Worm (Caenorhabditis elegans) whole organism, L4 larva: ENCODE results near the gene slc-25A18.1.
A peak's percentile ranks its signal among the peaks of the same experiment; 100 is the strongest.

ENCODE experiments used
- T20F7.1 ChIP-seq: fragments of 200-800 bp; sonication (Bioruptor generic); optimal IDR thresholded peaks from 2 replicates; lab custom pipeline; 2018; ENCODE audit warnings: mild to moderate bottlenecking, missing genetic modification characterization, missing compliant biosample characterization
- Y105C5A.15 ChIP-seq: fragments of 200-800 bp; sonication (Bioruptor generic); IDR thresholded peaks from 2 replicates; pipeline ENCODE4 v1.3.6; 2022; ENCODE audit warnings: missing genetic modification characterization, missing compliant biosample characterization
- Y48G9A.11 ChIP-seq: fragments of 200-800 bp; sonication (Bioruptor generic); IDR thresholded peaks from 2 replicates; pipeline ENCODE4 v1.3.6; 2022; ENCODE audit warnings: missing genetic modification reagents, missing genetic modification characterization, missing compliant biosample characterization
- Y5F2A.4 ChIP-seq: fragments of 200-800 bp; sonication (Bioruptor generic); optimal IDR thresholded peaks from 2 replicates; lab custom pipeline; 2018; ENCODE audit warnings: mild to moderate bottlenecking, missing genetic modification characterization, missing compliant biosample characterization
- Y75B8A.6 ChIP-seq: fragments of 200-800 bp; sonication (Bioruptor generic); IDR thresholded peaks from 2 replicates; pipeline ENCODE4 v1.3.6; 2022; ENCODE audit warnings: missing genetic modification reagents, missing genetic modification characterization, missing compliant biosample characterization
- aly-2 ChIP-seq: sonication (generic microtip); optimal IDR thresholded peaks from 2 replicates; lab custom pipeline; 2018; ENCODE audit warnings: missing biosample characterization, missing genetic modification characterization
- ama-1 ChIP-seq: fragments of 150-350 bp; optimal IDR thresholded peaks from 2 replicates; lab custom pipeline; 2014; ENCODE audit warnings: inconsistent platforms, mixed read lengths
- arid-1 ChIP-seq: fragments of 200-800 bp; sonication (Bioruptor generic); conservative IDR thresholded peaks from 2 replicates; pipeline ENCODE4 v1.3.6; 2022; ENCODE audit warnings: missing genetic modification reagents, missing genetic modification characterization, missing compliant biosample characterization
- ceh-20 ChIP-seq: fragments of 200-800 bp; sonication (Bioruptor generic); IDR thresholded peaks from 2 replicates; pipeline ENCODE4 v1.3.6; 2022; ENCODE audit warnings: missing genetic modification reagents, missing genetic modification characterization, missing compliant biosample characterization
- ceh-28 ChIP-seq: fragments of 150-350 bp; optimal IDR thresholded peaks from 2 replicates; lab custom pipeline; 2014; ENCODE audit warnings: missing biosample characterization, missing genetic modification reagents, missing genetic modification characterization
- ceh-44 ChIP-seq: fragments of 200-800 bp; sonication (Bioruptor generic); IDR thresholded peaks from 2 replicates; pipeline ENCODE4 v1.3.6; 2022; ENCODE audit warnings: missing genetic modification reagents, missing genetic modification characterization, missing compliant biosample characterization
- ceh-82 ChIP-seq: sonication (generic microtip); optimal IDR thresholded peaks from 2 replicates; lab custom pipeline; 2017; ENCODE audit warnings: missing biosample characterization, missing genetic modification characterization
- ces-1 ChIP-seq: fragments of 150-350 bp; sonication (generic microtip); optimal IDR thresholded peaks from 4 replicates; lab custom pipeline; 2014; ENCODE audit warnings: missing biosample characterization, missing genetic modification reagents, missing genetic modification characterization
- ctbp-1 ChIP-seq: fragments of 200-800 bp; sonication (Bioruptor generic); IDR thresholded peaks from 2 replicates; pipeline ENCODE4 v1.3.6; 2022; ENCODE audit warnings: missing genetic modification reagents, missing genetic modification characterization, missing compliant biosample characterization
- daf-16 ChIP-seq, 3 experiments: sonication (generic microtip); optimal IDR thresholded peaks; 2 replicates each; lab custom pipeline; 2016 to 2017; ENCODE audit warnings: missing genetic modification characterization in 3 of 3, missing genetic modification reagents in 3 of 3, mild to moderate bottlenecking in 2 of 3, missing compliant biosample characterization in 2 of 3, missing biosample characterization in 1 of 3, moderate library complexity in 1 of 3
- dmd-8 ChIP-seq: fragments of 200-800 bp; sonication (Bioruptor generic); IDR thresholded peaks from 2 replicates; pipeline ENCODE4 v1.3.6; 2022; ENCODE audit warnings: missing genetic modification characterization, missing compliant biosample characterization
- dmd-9 ChIP-seq: fragments of 200-800 bp; sonication (Bioruptor generic); IDR thresholded peaks from 2 replicates; pipeline ENCODE4 v1.3.6; 2022; ENCODE audit warnings: missing genetic modification reagents, missing genetic modification characterization, missing compliant biosample characterization
- dpl-1 ChIP-seq: fragments of 150-350 bp; optimal IDR thresholded peaks from 2 replicates; lab custom pipeline; 2014; ENCODE audit warnings: missing biosample characterization, missing genetic modification reagents, missing genetic modification characterization
- dve-1 ChIP-seq: sonication (generic microtip); optimal IDR thresholded peaks from 2 replicates; lab custom pipeline; 2017; ENCODE audit warnings: antibody characterized with exemption, mild to moderate bottlenecking, missing genetic modification characterization, missing compliant biosample characterization; ENCODE audit not compliant: insufficient read depth
- fos-1 ChIP-seq: fragments of 150-350 bp; optimal IDR thresholded peaks from 2 replicates; lab custom pipeline; 2014; ENCODE audit warnings: missing biosample characterization, missing genetic modification characterization
- gei-8 ChIP-seq: fragments of 200-800 bp; sonication (Bioruptor generic); optimal IDR thresholded peaks from 2 replicates; lab custom pipeline; 2018; ENCODE audit warnings: mild to moderate bottlenecking, missing genetic modification characterization, missing compliant biosample characterization
- hif-1 ChIP-seq, 2 experiments: sonication (generic microtip); optimal IDR thresholded peaks; 2 replicates each; lab custom pipeline; 2016 to 2017; ENCODE audit warnings: missing compliant biosample characterization in 2 of 2, missing genetic modification characterization in 2 of 2, missing genetic modification reagents in 2 of 2, missing genotype in 2 of 2, mild to moderate bottlenecking in 1 of 2
- hlh-11 ChIP-seq: fragments of 200-800 bp; sonication (Bioruptor generic); optimal IDR thresholded peaks from 2 replicates; lab custom pipeline; 2018; ENCODE audit warnings: mild to moderate bottlenecking, missing genetic modification characterization, missing compliant biosample characterization
- hlh-30 ChIP-seq: sonication (generic microtip); optimal IDR thresholded peaks from 2 replicates; lab custom pipeline; 2017; ENCODE audit warnings: antibody characterized with exemption, mild to moderate bottlenecking, missing genetic modification characterization, missing compliant biosample characterization; ENCODE audit not compliant: insufficient read depth
- lim-7 ChIP-seq: fragments of 200-800 bp; sonication (Bioruptor generic); IDR thresholded peaks from 2 replicates; pipeline ENCODE4 v1.3.6; 2022; ENCODE audit warnings: missing genetic modification characterization, missing compliant biosample characterization
- lin-13 ChIP-seq: fragments of 150-350 bp; optimal IDR thresholded peaks from 2 replicates; lab custom pipeline; 2014; ENCODE audit warnings: missing biosample characterization, missing genetic modification reagents, missing genetic modification characterization
- lin-15B ChIP-seq: fragments of 150-350 bp; sonication (generic microtip); optimal IDR thresholded peaks from 3 replicates; lab custom pipeline; 2014; ENCODE audit warnings: missing biosample characterization, missing genetic modification characterization
- lsy-2 ChIP-seq, 2 experiments: fragments of 150-350 bp in 1 of 2; sonication (generic microtip) in 1 of 2; optimal IDR thresholded peaks; 2 replicates each; lab custom pipeline; 2014 to 2017; ENCODE audit warnings: missing biosample characterization in 2 of 2, missing genetic modification characterization in 2 of 2
- madf-9 ChIP-seq: fragments of 200-800 bp; sonication (Bioruptor generic); conservative IDR thresholded peaks from 2 replicates; pipeline ENCODE4 v1.3.6; 2022; ENCODE audit warnings: missing genetic modification reagents, missing genetic modification characterization, missing compliant biosample characterization
- mdt-29 ChIP-seq: fragments of 200-800 bp; sonication (Bioruptor generic); IDR thresholded peaks from 2 replicates; pipeline ENCODE4 v1.3.6; 2022; ENCODE audit warnings: missing genetic modification reagents, missing genetic modification characterization, missing compliant biosample characterization
- nhr-102 ChIP-seq: sonication (generic microtip); optimal IDR thresholded peaks from 2 replicates; lab custom pipeline; 2016; ENCODE audit warnings: mild to moderate bottlenecking, missing genetic modification characterization, moderate library complexity, missing compliant biosample characterization
- nhr-111 ChIP-seq: fragments of 200-800 bp; sonication (Bioruptor generic); optimal IDR thresholded peaks from 2 replicates; lab custom pipeline; 2018; ENCODE audit warnings: mild to moderate bottlenecking, missing genetic modification characterization, missing compliant biosample characterization
- nhr-41 ChIP-seq: fragments of 200-800 bp; sonication (Bioruptor generic); IDR thresholded peaks from 2 replicates; pipeline ENCODE4 v1.3.6; 2022; ENCODE audit warnings: missing genetic modification reagents, missing genetic modification characterization, missing compliant biosample characterization
- nhr-76 ChIP-seq: fragments of 150-350 bp; optimal IDR thresholded peaks from 2 replicates; lab custom pipeline; 2014; ENCODE audit warnings: missing biosample characterization, missing genetic modification characterization
- nhr-77 ChIP-seq: fragments of 150-350 bp; optimal IDR thresholded peaks from 2 replicates; lab custom pipeline; 2014; ENCODE audit warnings: missing biosample characterization, missing genetic modification characterization
- pha-4 ChIP-seq, 2 experiments: fragments of 150-350 bp in 1 of 2; fragments of 200-800 bp in 1 of 2; sonication (Bioruptor generic) in 1 of 2; IDR thresholded peaks in 1 of 2; optimal IDR thresholded peaks in 1 of 2; 2 replicates each; pipeline versions ENCODE4 v1.3.6 to Lab custom; 2014 to 2022; ENCODE audit warnings: missing genetic modification characterization in 2 of 2, missing genetic modification reagents in 2 of 2, missing biosample characterization in 1 of 2, missing compliant biosample characterization in 1 of 2
- rbr-2 ChIP-seq: sonication (generic microtip); optimal IDR thresholded peaks from 2 replicates; lab custom pipeline; 2016; ENCODE audit warnings: missing genotype, missing genetic modification characterization, missing compliant biosample characterization
- saeg-2 ChIP-seq: fragments of 200-800 bp; sonication (Bioruptor generic); IDR thresholded peaks from 2 replicates; pipeline ENCODE4 v1.3.6; 2022; ENCODE audit warnings: missing genetic modification reagents, missing genetic modification characterization, missing compliant biosample characterization
- set-16 ChIP-seq: fragments of 200-800 bp; sonication (Bioruptor generic); IDR thresholded peaks from 2 replicates; pipeline ENCODE4 v1.3.6; 2022; ENCODE audit warnings: missing genetic modification reagents, missing genetic modification characterization, missing compliant biosample characterization
- skn-1 ChIP-seq: fragments of 150-350 bp; optimal IDR thresholded peaks from 2 replicates; lab custom pipeline; 2014; ENCODE audit warnings: missing biosample characterization, missing genetic modification characterization
- snpc-1.2 ChIP-seq: fragments of 200-800 bp; sonication (Bioruptor generic); IDR thresholded peaks from 2 replicates; pipeline ENCODE4 v1.3.6; 2022; ENCODE audit warnings: missing genetic modification reagents, missing genetic modification characterization, missing compliant biosample characterization
- snpc-4 ChIP-seq: fragments of 150-350 bp; optimal IDR thresholded peaks from 2 replicates; lab custom pipeline; 2014; ENCODE audit warnings: missing biosample characterization, missing genetic modification characterization
- unc-39 ChIP-seq: sonication (generic microtip); optimal IDR thresholded peaks from 2 replicates; lab custom pipeline; 2017; ENCODE audit warnings: missing biosample characterization, missing genetic modification characterization
- unc-62 ChIP-seq, 3 experiments: fragments of 150-350 bp in 1 of 3; sonication (generic microtip); optimal IDR thresholded peaks in 2 of 3; peaks in 1 of 3; 1 replicate in 1 of 3; 2 replicates in 2 of 3; lab custom pipeline; 2014 to 2017; ENCODE audit warnings: missing biosample characterization in 3 of 3, missing genetic modification characterization in 3 of 3, missing genetic modification reagents in 3 of 3, missing genotype in 1 of 3
- zag-1 ChIP-seq: fragments of 150-350 bp; optimal IDR thresholded peaks from 2 replicates; lab custom pipeline; 2014; ENCODE audit warnings: missing biosample characterization, missing genetic modification characterization
- zfp-3 ChIP-seq: fragments of 200-800 bp; sonication (Bioruptor generic); conservative IDR thresholded peaks from 2 replicates; pipeline ENCODE4 v1.3.6; 2022; ENCODE audit warnings: missing genetic modification reagents, missing genetic modification characterization, missing compliant biosample characterization
- zip-11 ChIP-seq: fragments of 200-800 bp; sonication (Bioruptor generic); IDR thresholded peaks from 2 replicates; pipeline ENCODE4 v1.3.6; 2022; ENCODE audit warnings: missing genetic modification characterization, missing compliant biosample characterization
- zip-2 ChIP-seq: fragments of 150-350 bp; optimal IDR thresholded peaks from 2 replicates; lab custom pipeline; 2014; ENCODE audit warnings: missing biosample characterization, missing genetic modification characterization
- ztf-7 ChIP-seq: fragments of 150-350 bp; optimal IDR thresholded peaks from 2 replicates; lab custom pipeline; 2014; ENCODE audit warnings: missing biosample characterization, missing genetic modification characterization

slc-25A18.1 gene

DNA sequence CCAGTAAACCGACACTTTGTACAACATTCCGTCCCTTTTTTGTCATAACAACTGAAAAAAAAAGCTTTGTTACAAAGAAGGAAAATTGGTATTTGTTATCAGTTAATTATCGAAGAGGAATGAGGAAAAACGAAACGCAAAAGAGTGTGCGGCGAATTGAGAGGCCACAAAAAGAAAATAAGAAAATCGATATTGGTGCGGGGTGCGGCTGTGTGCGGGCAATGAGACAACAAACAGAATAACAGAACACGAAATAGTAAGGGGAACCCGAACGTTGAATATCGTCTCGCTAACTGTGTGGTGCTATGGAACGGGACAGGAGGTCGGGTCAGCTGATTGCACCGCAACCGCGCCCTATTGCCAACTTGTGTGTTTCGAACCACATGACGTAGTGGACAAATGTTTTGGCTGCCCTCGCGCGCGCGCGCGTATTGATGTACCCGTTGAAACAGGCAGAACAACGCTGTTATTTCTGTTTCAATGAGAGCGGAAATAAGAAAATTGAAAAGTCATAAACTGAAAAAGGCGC lies 36.9 kb upstream of the slc-25A18.1 start, which contains the start of gene C18B12.4 (continued):
- TF ChIP-seq hlh-11 (tag; lab: Kevin White, UChicago) (peak; percentile 98), lin-15B (no peak), ceh-28 (peak; percentile 45), ceh-82 (tag; lab: Kevin White, UChicago) (no peak), Y5F2A.4 (no peak), Y105C5A.15 (GFP tag; lab: Robert Waterston, UW) (no peak), lin-13 (GFP tag; lab: Kevin White, UChicago) (peak; percentile 93), unc-39 (tag; lab: Kevin White, UChicago) (no peak), arid-1 (GFP tag; lab: Robert Waterston, UW) (peak; percentile 64; the same call in 1 of the 2 replicates), zip-2 (tag; lab: Kevin White, UChicago) (no peak), daf-16 (GFP tag; optimal IDR thresholded peaks at IDR 0.05; lab: Kevin White, UChicago) (peak in 1 of 2 experiments; percentile 70), daf-16 (tag; optimal IDR thresholded peaks at IDR 0.05; lab: Kevin White, UChicago) (peak; percentile 74), mdt-29 (no peak), hlh-30 (tag; lab: Kevin White, UChicago) (peak; percentile 100), Y48G9A.11 (GFP tag; lab: Robert Waterston, UW) (no peak), dmd-8 (no peak), zag-1 (tag; lab: Kevin White, UChicago) (no peak), snpc-1.2 (GFP tag; lab: Robert Waterston, UW) (no peak), ces-1 (GFP tag; lab: Kevin White, UChicago) (no peak), dmd-9 (GFP tag; lab: Robert Waterston, UW) (no peak), Y75B8A.6 (GFP tag; lab: Robert Waterston, UW) (no peak), unc-62 (GFP tag; optimal IDR thresholded peaks at IDR 0.05 in 1 of 2; lab: Kevin White, UChicago) (peak in 1 of 2 experiments; percentile 98), unc-62 (tag; optimal IDR thresholded peaks at IDR 0.05; lab: Kevin White, UChicago) (no peak), nhr-77 (tag; lab: Kevin White, UChicago) (peak; percentile 94), nhr-102 (tag; lab: Kevin White, UChicago) (peak; percentile 59), nhr-76 (tag; lab: Kevin White, UChicago) (no peak), ceh-44 (GFP tag; lab: Robert Waterston, UW) (no peak), lsy-2 (tag; optimal IDR thresholded peaks at IDR 0.05; lab: Kevin White, UChicago) (peak; percentile 60 to 80), madf-9 (GFP tag; lab: Robert Waterston, UW) (peak; percentile 77; the same call in 1 of the 2 replicates), ztf-7 (no peak), T20F7.1 (peak; percentile 75), ama-1 (lab: Kevin White, UChicago) (peak; percentile 78), pha-4 (GFP tag; IDR thresholded peaks at IDR 0.05; lab: Robert Waterston, UW) (peak; percentile 40), pha-4 (tag; optimal IDR thresholded peaks at IDR 0.05; lab: Kevin White, UChicago) (peak; percentile 3), hif-1 (tag; optimal IDR thresholded peaks at IDR 0.05; lab: Kevin White, UChicago) (peak in 1 of 2 experiments; percentile 82), zip-11 (GFP tag; lab: Robert Waterston, UW) (no peak), ceh-20 (GFP tag; lab: Robert Waterston, UW) (peak; percentile 84), lim-7 (GFP tag; lab: Robert Waterston, UW) (no peak), nhr-41 (0 out of 2 replicates have a peak, but pooled peaks have one; percentile 67), saeg-2 (GFP tag; lab: Robert Waterston, UW) (no peak), zfp-3 (GFP tag; lab: Robert Waterston, UW) (0 out of 2 replicates have a peak, but pooled peaks have one; percentile 36), nhr-111 (no peak), dpl-1 (GFP tag; lab: Kevin White, UChicago) (peak; percentile 69), ctbp-1 (GFP tag; lab: Robert Waterston, UW) (peak; percentile 52; the same call in 1 of the 2 replicates), dve-1 (tag; lab: Kevin White, UChicago) (peak; percentile 81), aly-2 (tag; lab: Kevin White, UChicago) (no peak), set-16 (peak; percentile 88), fos-1 (tag; lab: Kevin White, UChicago) (no peak), skn-1 (no peak), gei-8 (no peak), rbr-2 (tag; lab: Kevin White, UChicago) (peak; percentile 84), snpc-4 (tag; lab: Kevin White, UChicago) (no peak)
